Fruit fly (Drosophila melanogaster): ENCODE measurements around the gene Ho.
A peak's percentile ranks its signal among the peaks of the same experiment; 100 is the strongest.

Ho gene

DNA sequence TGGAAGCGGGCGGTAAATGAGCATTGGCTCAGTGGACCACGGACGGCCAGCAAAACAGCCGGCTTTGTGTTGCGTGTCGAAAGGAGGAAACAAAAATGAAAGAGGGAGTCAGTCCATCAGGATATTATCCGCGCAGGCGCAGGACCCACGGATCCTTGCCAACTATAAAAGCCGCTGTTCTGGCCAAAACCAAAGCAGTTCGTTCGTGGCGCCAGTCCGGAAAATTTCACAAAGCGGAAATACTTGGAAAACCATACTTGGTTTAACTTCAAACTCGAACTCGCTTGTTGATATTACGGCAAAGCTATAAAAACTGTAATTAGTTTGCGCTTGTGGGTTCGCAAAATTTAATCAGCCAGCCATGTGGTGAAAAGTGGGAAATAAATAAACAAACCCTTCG lies 42.0 kb downstream of the Ho start, which contains the start of gene CG12594:
TSS of gene CG12594 (plus strand) at position 142 of the 400 bp plus-strand sequence.
- TF ChIP-seq sr (GFP tag; IDR thresholded peaks at IDR 0.05) = no peak
- no peak for TF ChIP-seq CHES-1-like (GFP tag; optimal IDR thresholded peaks at IDR 0.05)
- no peak for TF ChIP-seq hth (optimal IDR thresholded peaks at IDR 0.05)
- TF ChIP-seq Lhr (GFP tag; optimal IDR thresholded peaks at IDR 0.05) = no peak
- TF ChIP-seq abd-A (tag; optimal IDR thresholded peaks at IDR 0.05) = peak; percentile 32
- TF ChIP-seq ewg (GFP tag; optimal IDR thresholded peaks at IDR 0.05) = peak; percentile 74
- no peak for TF ChIP-seq CG9215 (GFP tag; IDR thresholded peaks at IDR 0.05)
- no peak for TF ChIP-seq CG9727 (GFP tag; optimal IDR thresholded peaks at IDR 0.05)
- 0 out of 4 replicates have a peak, but pooled peaks have one; percentile 22 for TF ChIP-seq chinmo (GFP tag; IDR thresholded peaks at IDR 0.05; ENCODE audit: partially characterized antibody)
- TF ChIP-seq CG9876 (GFP tag; optimal IDR thresholded peaks at IDR 0.05) = no peak
- TF ChIP-seq Fer1 (GFP tag; optimal IDR thresholded peaks at IDR 0.05) = no peak
- peak; percentile 7 for TF ChIP-seq Deaf1 (tag; optimal IDR thresholded peaks at IDR 0.05)
- no peak for TF ChIP-seq dmrt11E (tag; optimal IDR thresholded peaks at IDR 0.05)
- peak; percentile 4 for TF ChIP-seq Jarid2 (GFP tag; optimal IDR thresholded peaks at IDR 0.05)
- TF ChIP-seq CG5180 (GFP tag; optimal IDR thresholded peaks at IDR 0.05) = peak; percentile 67
- TF ChIP-seq scrt (GFP tag; optimal IDR thresholded peaks at IDR 0.05) = peak; percentile 57
- no peak for TF ChIP-seq Ada2b (GFP tag; IDR thresholded peaks at IDR 0.05)
- no peak for TF ChIP-seq Hr51 (GFP tag; optimal IDR thresholded peaks at IDR 0.05)
- TF ChIP-seq crp (GFP tag; optimal IDR thresholded peaks at IDR 0.05) = no peak
- no peak for TF ChIP-seq luna (GFP tag; optimal IDR thresholded peaks at IDR 0.05)
